Worm (Caenorhabditis elegans) whole organism, midembryonic: ENCODE data around the gene xpc-1.

Experiments used
- T22C8.4 ChIP-seq: fragments of 200-800 bp; sonication (Bioruptor generic); IDR thresholded peaks from 2 replicates; pipeline ENCODE4 v1.3.6; 2022; ENCODE audit warnings: missing genetic modification characterization, missing compliant biosample characterization
- cog-1 ChIP-seq: sonication (generic microtip); optimal IDR thresholded peaks from 2 replicates; lab custom pipeline; 2016; ENCODE audit warnings: missing genetic modification characterization, missing compliant biosample characterization
- flt-1 ChIP-seq: fragments of 200-800 bp; sonication (Bioruptor generic); IDR thresholded peaks from 2 replicates; pipeline ENCODE4 v1.3.6; 2022; ENCODE audit warnings: missing genetic modification characterization, missing compliant biosample characterization
- klf-2 ChIP-seq: fragments of 200-800 bp; sonication (Bioruptor generic); conservative IDR thresholded peaks from 2 replicates; pipeline ENCODE4 v1.3.6; 2022; ENCODE audit warnings: missing genetic modification reagents, missing genetic modification characterization, missing compliant biosample characterization
- med-1 ChIP-seq: sonication (generic microtip); optimal IDR thresholded peaks from 2 replicates; lab custom pipeline; 2017; ENCODE audit warnings: missing genetic modification characterization, mild to moderate bottlenecking, missing compliant biosample characterization, antibody characterized with exemption, missing genetic modification reagents; ENCODE audit not compliant: insufficient read depth
- ref-1 ChIP-seq: fragments of 200-800 bp; sonication (Bioruptor generic); conservative IDR thresholded peaks from 2 replicates; pipeline ENCODE4 v1.3.6; 2022; ENCODE audit warnings: missing genetic modification reagents, missing genetic modification characterization, missing compliant biosample characterization
- tab-1 ChIP-seq: fragments of 200-800 bp; sonication (Bioruptor generic); IDR thresholded peaks from 2 replicates; pipeline ENCODE4 v1.3.6; 2022; ENCODE audit warnings: missing genetic modification characterization, missing compliant biosample characterization
- ztf-23 ChIP-seq: fragments of 200-800 bp; sonication (Bioruptor generic); IDR thresholded peaks from 2 replicates; pipeline ENCODE4 v1.3.6; 2022; ENCODE audit warnings: missing genetic modification reagents, missing genetic modification characterization, missing compliant biosample characterization
- ztf-29 ChIP-seq: fragments of 200-800 bp; sonication (Bioruptor generic); IDR thresholded peaks from 2 replicates; pipeline ENCODE4 v1.3.6; 2022; ENCODE audit warnings: missing genetic modification reagents, missing genetic modification characterization, missing compliant biosample characterization

- no peak for TF ChIP-seq cog-1 (tag; lab: Kevin White, UChicago)
- TF ChIP-seq klf-2 (GFP tag; lab: Robert Waterston, UW), result no peak
- TF ChIP-seq ztf-23 (GFP tag; lab: Robert Waterston, UW), result no peak
- no peak for TF ChIP-seq ref-1 (GFP tag; lab: Robert Waterston, UW)
- no peak for TF ChIP-seq ztf-29
- TF ChIP-seq flt-1 (GFP tag; lab: Robert Waterston, UW), result no peak
- no peak for TF ChIP-seq med-1 (GFP tag; lab: Kevin White, UChicago)
- TF ChIP-seq tab-1, result no peak
- no peak for TF ChIP-seq T22C8.4 (GFP tag; lab: Robert Waterston, UW)
Measured at ce11 chrIV:1945200-1945599, 47.7 kb upstream of the xpc-1 start.
